Fruit fly (Drosophila melanogaster) S2 (cell line): ENCODE results near the gene CG5151.

ENCODE experiments used
- CG8478 ChIP-seq: fragments of >200 bp; optimal IDR thresholded peaks from 2 replicates; lab custom pipeline; 2018
- CTCF ChIP-seq, 2 experiments: fragments of >200 bp; optimal IDR thresholded peaks; 2 replicates each; lab custom pipeline; 2018

DNA sequence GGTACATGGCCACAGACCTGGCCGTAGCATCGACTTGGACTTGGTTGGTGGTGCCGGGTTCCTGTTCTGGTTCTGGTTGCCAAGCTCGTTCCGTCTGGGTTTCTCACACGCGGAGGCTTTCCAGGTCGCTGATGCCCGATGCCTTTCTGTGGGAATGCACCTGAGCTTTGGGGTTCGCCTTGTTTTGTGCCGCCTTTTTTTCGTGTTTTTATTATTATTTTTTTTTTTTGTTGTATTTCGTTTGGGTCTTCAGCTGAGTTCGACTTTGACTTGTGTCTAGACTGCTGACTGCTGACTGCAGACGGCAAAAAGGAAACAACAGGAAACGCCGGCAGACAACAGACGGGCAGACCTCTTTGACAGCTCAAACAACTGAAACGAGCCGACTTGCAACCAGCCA lies 45.1 kb upstream of the CG5151 start:
- TF ChIP-seq CG8478 (lab: Kevin White, UChicago) (no peak), CTCF (optimal IDR thresholded peaks at IDR 0.05; lab: Kevin White, UChicago) (no peak)
